Worm (Caenorhabditis elegans): ENCODE measurements around the gene C06E4.3.

- no peak for TF ChIP-seq ama-1 (optimal IDR thresholded peaks at IDR 0.05)
- TF ChIP-seq pes-1 (GFP tag; IDR thresholded peaks at IDR 0.05), result no peak
- no peak for TF ChIP-seq sea-1 (GFP tag; conservative IDR thresholded peaks at IDR 0.05)
- TF ChIP-seq ceh-13 (GFP tag; optimal IDR thresholded peaks at IDR 0.05), result no peak
- TF ChIP-seq tbx-11 (GFP tag; IDR thresholded peaks at IDR 0.05), result no peak
- no peak for TF ChIP-seq ceh-36 (tag; optimal IDR thresholded peaks at IDR 0.05)
- no peak for TF ChIP-seq hmg-4 (GFP tag; optimal IDR thresholded peaks at IDR 0.05)
- no peak for TF ChIP-seq B0310.2 (tag; optimal IDR thresholded peaks at IDR 0.05)
- no peak for TF ChIP-seq ets-7 (tag; optimal IDR thresholded peaks at IDR 0.05)
- TF ChIP-seq hnd-1 (tag; optimal IDR thresholded peaks at IDR 0.05), result no peak
- no peak for TF ChIP-seq tra-4 (tag; optimal IDR thresholded peaks at IDR 0.05)
- no peak for TF ChIP-seq hmbx-1 (tag; optimal IDR thresholded peaks at IDR 0.05)
These were observed 26.8 kb downstream of the C06E4.3 start, which contains the start of gene F42C5.3 for ce11 chrIV:7287474-7287873.

All from whole organism, early embryonic.